Fruit fly (Drosophila melanogaster) whole organism, wandering third instar larva: ENCODE measurements around the gene RpS17.
A peak's percentile ranks its signal among the peaks of the same experiment; 100 is the strongest.

Experiments
- Abd-B ChIP-seq: fragments of >200 bp; optimal IDR thresholded peaks from 2 replicates; lab custom pipeline; 2017; ENCODE audit warnings: missing biosample characterization, missing genetic modification characterization
- CG32264 ChIP-seq: fragments of 200-800 bp; sonication (Bioruptor generic); optimal IDR thresholded peaks from 2 replicates; lab custom pipeline; 2016; ENCODE audit warnings: missing biosample characterization, missing genetic modification characterization
- CrebA ChIP-seq: fragments of 200-800 bp; sonication (Bioruptor generic); optimal IDR thresholded peaks from 2 replicates; lab custom pipeline; 2016; ENCODE audit warnings: missing biosample characterization, mild to moderate bottlenecking, missing genetic modification characterization, borderline replicate concordance
- Dfd ChIP-seq: fragments of >200 bp; optimal IDR thresholded peaks from 2 replicates; lab custom pipeline; 2017; ENCODE audit warnings: missing biosample characterization, missing genetic modification characterization
- Dif ChIP-seq: fragments of 200-275, 200-300 bp; sonication (Bioruptor generic); optimal IDR thresholded peaks from 2 replicates; lab custom pipeline; 2018; ENCODE audit warnings: missing biosample characterization, missing genetic modification characterization; ENCODE audit not compliant: partially characterized antibody
- HLH106 ChIP-seq: fragments of 200-800 bp; optimal IDR thresholded peaks from 3 replicates; lab custom pipeline; 2019; ENCODE audit warnings: missing biosample characterization, mild to moderate bottlenecking, missing genetic modification characterization, moderate library complexity
- Hnf4 ChIP-seq: fragments of 200-800 bp; sonication (Bioruptor generic); optimal IDR thresholded peaks from 2 replicates; lab custom pipeline; 2016; ENCODE audit warnings: missing biosample characterization, mild to moderate bottlenecking, missing genetic modification characterization
- Hr83 ChIP-seq: fragments of 200-300 bp; sonication (Bioruptor generic); optimal IDR thresholded peaks from 2 replicates; lab custom pipeline; 2016; ENCODE audit warnings: missing biosample characterization, mild to moderate bottlenecking, missing genetic modification characterization, moderate library complexity; ENCODE audit not compliant: poor library complexity, severe bottlenecking
- Jra ChIP-seq: sonication (Bioruptor generic); optimal IDR thresholded peaks from 2 replicates; lab custom pipeline; 2016; ENCODE audit warnings: missing biosample characterization, missing genetic modification characterization
- Mio ChIP-seq: sonication (Bioruptor generic); optimal IDR thresholded peaks from 2 replicates; lab custom pipeline; 2016; ENCODE audit warnings: missing biosample characterization, missing genetic modification characterization
- Myc ChIP-seq: fragments of >200 bp; optimal IDR thresholded peaks from 2 replicates; lab custom pipeline; 2017
- N ChIP-seq: fragments of >200 bp; optimal IDR thresholded peaks from 2 replicates; lab custom pipeline; 2018; ENCODE audit warnings: missing biosample characterization, missing external identifiers, missing genetic modification characterization
- OdsH ChIP-seq: fragments of 200-800 bp; sonication (Bioruptor generic); optimal IDR thresholded peaks from 2 replicates; lab custom pipeline; 2016; ENCODE audit warnings: missing biosample characterization, mild to moderate bottlenecking, missing genetic modification characterization
- Rel ChIP-seq, 2 experiments: fragments of 200-800 bp; sonication (Bioruptor generic) in 1 of 2; optimal IDR thresholded peaks; 2 replicates in 1 of 2; 3 replicates in 1 of 2; lab custom pipeline; 2016 to 2019; ENCODE audit warnings: mild to moderate bottlenecking in 2 of 2, missing biosample characterization in 2 of 2, missing genetic modification characterization in 2 of 2, moderate library complexity in 1 of 2
- Sp1 ChIP-seq: fragments of 200-800 bp; sonication (Bioruptor generic); optimal IDR thresholded peaks from 3 replicates; lab custom pipeline; 2019; ENCODE audit warnings: missing biosample characterization, mild to moderate bottlenecking, missing genetic modification characterization, moderate library complexity
- br ChIP-seq: fragments of 200-800 bp; sonication (Bioruptor generic); optimal IDR thresholded peaks from 2 replicates; lab custom pipeline; 2016; ENCODE audit warnings: missing biosample characterization, missing genetic modification characterization
- brk ChIP-seq: fragments of 200-800 bp; sonication (Bioruptor generic); optimal IDR thresholded peaks from 2 replicates; lab custom pipeline; 2016; ENCODE audit warnings: missing biosample characterization, mild to moderate bottlenecking, missing genetic modification characterization
- dsf ChIP-seq: sonication (Bioruptor generic); optimal IDR thresholded peaks from 2 replicates; lab custom pipeline; 2016; ENCODE audit warnings: missing biosample characterization, missing genetic modification characterization, borderline replicate concordance
- ey ChIP-seq: fragments of 200-800 bp; sonication (Bioruptor generic); optimal IDR thresholded peaks from 2 replicates; lab custom pipeline; 2016; ENCODE audit warnings: missing biosample characterization, missing genetic modification characterization
- foxo ChIP-seq, 2 experiments: fragments of 200-800 bp; sonication (Bioruptor generic); optimal IDR thresholded peaks; 2 replicates in 1 of 2; 3 replicates in 1 of 2; lab custom pipeline; 2016 to 2017; ENCODE audit warnings: missing biosample characterization in 2 of 2, missing genetic modification characterization in 2 of 2
- fru ChIP-seq: fragments of 200-800 bp; sonication (Bioruptor generic); optimal IDR thresholded peaks from 3 replicates; lab custom pipeline; 2016; ENCODE audit warnings: missing biosample characterization, mild to moderate bottlenecking, missing genetic modification characterization
- h ChIP-seq: fragments of 200-800 bp; sonication (Bioruptor generic); optimal IDR thresholded peaks from 3 replicates; lab custom pipeline; 2016; ENCODE audit warnings: missing biosample characterization, mild to moderate bottlenecking, missing genetic modification characterization
- lola ChIP-seq: fragments of >200 bp; optimal IDR thresholded peaks from 2 replicates; lab custom pipeline; 2017; ENCODE audit warnings: missing biosample characterization, missing genetic modification characterization
- pan ChIP-seq: fragments of >200 bp; optimal IDR thresholded peaks from 2 replicates; lab custom pipeline; 2017
- psq ChIP-seq: fragments of 200-800 bp; sonication (Bioruptor generic); optimal IDR thresholded peaks from 3 replicates; lab custom pipeline; 2017; ENCODE audit warnings: missing biosample characterization, mild to moderate bottlenecking, missing genetic modification characterization, moderate library complexity
- rgr ChIP-seq: fragments of 200-800 bp; sonication (Bioruptor generic); optimal IDR thresholded peaks from 3 replicates; lab custom pipeline; 2016; ENCODE audit warnings: missing biosample characterization, mild to moderate bottlenecking, missing genetic modification characterization
- sage ChIP-seq: fragments of 200-800 bp; sonication (Bioruptor generic); optimal IDR thresholded peaks from 2 replicates; lab custom pipeline; 2016; ENCODE audit warnings: missing biosample characterization, mild to moderate bottlenecking, missing genetic modification characterization
- sv ChIP-seq: fragments of 200-800 bp; sonication (Bioruptor generic); optimal IDR thresholded peaks from 3 replicates; lab custom pipeline; 2016; ENCODE audit warnings: missing biosample characterization, missing genetic modification characterization
- tai ChIP-seq: sonication (Bioruptor generic); optimal IDR thresholded peaks from 2 replicates; lab custom pipeline; 2016; ENCODE audit warnings: missing biosample characterization, missing genetic modification characterization
- woc ChIP-seq: sonication (Bioruptor generic); optimal IDR thresholded peaks from 2 replicates; lab custom pipeline; 2016; ENCODE audit warnings: missing biosample characterization, mild to moderate bottlenecking, missing genetic modification characterization

The RpS17 gene

DNA sequence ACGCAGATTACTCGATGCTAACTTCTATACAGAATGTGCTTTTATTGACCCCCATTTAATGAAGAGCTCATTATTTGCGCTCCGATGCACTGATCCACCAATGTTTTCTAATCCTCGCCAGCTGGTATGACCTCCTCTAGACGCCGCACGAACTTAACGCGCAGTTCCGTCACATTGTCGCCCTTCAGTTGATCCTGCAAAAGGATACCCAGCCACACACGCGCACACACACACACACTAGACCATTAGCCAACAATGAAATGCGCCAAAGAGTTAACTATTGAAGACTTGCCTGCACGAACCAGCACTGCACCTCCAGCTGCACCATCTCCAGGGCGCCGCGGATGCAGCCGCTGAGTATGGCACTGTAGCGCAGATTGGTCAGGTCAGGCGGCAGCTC, 9.2 kb upstream of the RpS17 start:
- TF ChIP-seq rgr (GFP tag; lab: Kevin White, UChicago): no peak
- TF ChIP-seq Mio (GFP tag; lab: Kevin White, UChicago): no peak
- TF ChIP-seq Dfd (GFP tag; lab: Kevin White, UChicago): peak; percentile 78

DNA sequence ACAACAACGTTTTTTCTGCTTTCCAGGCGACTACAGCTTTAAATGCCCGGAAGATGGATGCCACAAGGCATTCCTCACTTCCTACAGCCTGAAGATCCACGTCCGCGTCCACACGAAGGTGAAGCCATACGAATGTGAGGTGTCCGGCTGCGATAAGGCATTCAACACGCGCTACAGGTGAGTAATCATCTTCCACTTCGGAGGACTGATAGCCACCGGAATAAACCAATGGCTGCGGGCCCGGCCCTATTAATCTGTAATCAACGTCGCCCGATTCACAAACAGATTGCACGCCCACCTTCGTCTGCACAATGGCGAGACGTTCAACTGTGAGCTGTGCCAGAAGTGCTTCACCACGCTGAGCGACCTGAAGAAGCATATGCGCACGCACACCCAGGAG, 6.2 kb upstream of the RpS17 start:
- TF ChIP-seq Myc: no peak
- TF ChIP-seq woc (GFP tag; lab: Kevin White, UChicago): no peak
- no peak for TF ChIP-seq Dif (GFP tag; lab: Kevin White, UChicago)
- peak; percentile 4 for TF ChIP-seq h (GFP tag; lab: Kevin White, UChicago)
- no peak for TF ChIP-seq OdsH (GFP tag; lab: Kevin White, UChicago)
- TF ChIP-seq HLH106 (tag; lab: Kevin White, UChicago): no peak
- no peak for TF ChIP-seq Rel (GFP tag; optimal IDR thresholded peaks at IDR 0.05; lab: Kevin White, UChicago)
- peak; percentile 73 for TF ChIP-seq Rel (tag; optimal IDR thresholded peaks at IDR 0.05; lab: Kevin White, UChicago)
- no peak for TF ChIP-seq CG32264 (GFP tag; lab: Kevin White, UChicago)

DNA sequence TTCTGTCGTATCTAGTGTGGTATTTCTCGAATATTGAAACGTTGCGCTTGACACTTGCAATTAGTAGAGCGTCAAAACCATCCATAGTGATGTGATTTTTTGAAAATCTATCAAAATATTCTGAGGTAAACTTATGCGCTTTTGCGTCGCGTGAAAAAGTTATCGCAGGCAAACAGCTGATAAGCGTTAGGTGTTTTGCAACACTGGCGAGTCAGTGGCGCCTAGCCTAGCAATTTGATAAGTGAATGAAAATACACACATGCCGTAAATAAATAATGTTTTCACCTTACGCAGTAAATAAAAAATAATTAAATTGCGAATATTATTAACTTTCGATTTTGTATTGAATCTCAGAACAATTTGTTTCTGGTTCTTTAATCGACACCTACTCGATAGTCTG, 5.7 kb upstream of the RpS17 start, which contains the start of gene CG42526:
TSS of gene CG42526 (minus strand) at position 85 of the 400 bp plus-strand sequence.
- TF ChIP-seq Sp1 (GFP tag; lab: Kevin White, UChicago): peak; percentile 13
- no peak for TF ChIP-seq Abd-B (GFP tag; lab: Kevin White, UChicago)
- TF ChIP-seq pan (lab: Kevin White, UChicago): no peak
- TF ChIP-seq HLH106 (tag; lab: Kevin White, UChicago): peak; percentile 23
- TF ChIP-seq h (GFP tag; lab: Kevin White, UChicago): peak; percentile 56
- peak; percentile 53 for TF ChIP-seq sv
- peak; percentile 73 for TF ChIP-seq Hr83 (GFP tag; lab: Kevin White, UChicago)
- peak; percentile 74 for TF ChIP-seq Hnf4
- TF ChIP-seq CrebA (GFP tag; lab: Kevin White, UChicago): no peak
- TF ChIP-seq Jra: peak; percentile 59
- peak; percentile 38 to 82 for TF ChIP-seq foxo (GFP tag; optimal IDR thresholded peaks at IDR 0.05; lab: Kevin White, UChicago)
- peak; percentile 37 for TF ChIP-seq psq (GFP tag; lab: Kevin White, UChicago)
- peak; percentile 31 for TF ChIP-seq sage (GFP tag; lab: Kevin White, UChicago)
- peak; percentile 50 for TF ChIP-seq fru
- peak; percentile 70 for TF ChIP-seq rgr (GFP tag; lab: Kevin White, UChicago)
- peak; percentile 26 for TF ChIP-seq CG32264 (GFP tag; lab: Kevin White, UChicago)
- TF ChIP-seq ey (GFP tag; lab: Kevin White, UChicago): peak; percentile 65
- peak; percentile 65 for TF ChIP-seq OdsH (GFP tag; lab: Kevin White, UChicago)
- TF ChIP-seq Rel (GFP tag; optimal IDR thresholded peaks at IDR 0.05; lab: Kevin White, UChicago): no peak
- TF ChIP-seq Rel (tag; optimal IDR thresholded peaks at IDR 0.05; lab: Kevin White, UChicago): peak; percentile 26
- no peak for TF ChIP-seq Myc
- TF ChIP-seq br: peak; percentile 55
- no peak for TF ChIP-seq Dfd (GFP tag; lab: Kevin White, UChicago)
- no peak for TF ChIP-seq tai (GFP tag; lab: Kevin White, UChicago)

DNA sequence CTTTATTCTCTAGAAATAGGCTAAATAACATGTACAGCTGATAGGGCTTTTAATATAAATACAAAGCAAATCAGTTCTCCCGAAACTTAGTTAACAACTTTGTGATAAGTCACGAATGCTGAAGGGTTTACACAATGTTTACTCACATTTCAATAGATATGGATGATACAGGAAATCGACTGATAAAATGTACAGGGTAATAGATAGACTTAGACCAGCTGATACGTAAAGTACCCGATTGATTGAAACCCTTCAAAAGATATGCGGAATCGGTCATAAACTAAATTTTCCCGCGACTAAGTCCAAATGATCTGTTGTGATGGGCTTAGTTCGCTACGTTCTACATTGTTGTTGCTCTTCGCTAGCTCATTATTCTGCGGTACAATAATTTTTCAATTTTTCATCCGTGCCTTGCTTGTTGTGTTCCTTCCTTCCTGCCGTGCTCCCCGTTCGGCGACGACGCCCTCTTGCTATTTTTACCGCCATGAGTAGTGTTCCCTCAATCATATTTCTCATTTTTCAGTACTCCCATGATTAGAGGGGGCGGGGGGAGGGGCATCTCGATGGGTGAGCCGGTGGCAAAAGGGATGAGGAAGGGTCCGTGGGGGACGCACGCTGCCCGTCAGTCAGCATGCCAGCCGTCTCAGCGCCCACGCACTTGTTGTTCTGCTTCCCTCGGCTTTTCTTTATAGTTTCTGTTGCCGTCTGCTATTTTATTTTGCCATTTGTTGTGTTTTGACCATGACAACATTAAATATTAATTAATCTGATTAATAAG, 3.4 kb upstream of the RpS17 start:
- TF ChIP-seq tai (GFP tag; lab: Kevin White, UChicago) (no peak), lola (no peak), pan (lab: Kevin White, UChicago) (no peak), Myc (no peak), CrebA (GFP tag; lab: Kevin White, UChicago) (no peak), N (GFP tag; lab: Kevin White, UChicago) (no peak), Abd-B (GFP tag; lab: Kevin White, UChicago) (no peak), brk (GFP tag; lab: Kevin White, UChicago) (no peak), dsf (GFP tag; lab: Kevin White, UChicago) (no peak), h (GFP tag; lab: Kevin White, UChicago) (no peak)
